Fruit fly (Drosophila melanogaster): ENCODE results near the gene Sfp24C1.

DNA sequence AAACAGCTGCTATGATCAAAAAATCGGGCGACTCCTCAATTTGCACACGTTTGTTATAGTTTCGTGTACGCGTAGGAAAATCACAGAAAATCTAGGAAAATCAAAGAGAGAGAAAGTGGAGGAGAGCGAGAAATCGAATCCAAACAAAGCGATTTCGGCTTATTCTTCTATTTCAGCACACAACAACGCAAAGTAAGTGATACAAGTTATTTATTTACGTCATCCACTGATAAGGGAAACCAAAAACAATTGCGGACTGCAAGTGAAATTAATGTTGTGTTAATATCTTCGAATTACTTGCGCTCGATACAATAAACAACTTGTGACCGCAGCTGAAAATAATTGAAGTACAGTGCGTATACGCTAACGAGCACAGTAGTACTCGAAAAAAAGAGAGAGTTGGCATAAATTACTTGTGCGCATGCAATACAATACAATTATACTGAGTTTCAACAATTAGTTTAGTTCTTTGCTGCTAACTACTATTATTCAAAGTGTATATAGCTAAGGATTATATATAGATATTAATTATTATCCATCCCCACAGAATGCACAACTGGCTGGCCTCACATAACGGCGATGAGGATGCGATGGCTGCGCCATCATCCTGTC is 13.2 kb downstream of the Sfp24C1 start:
- TF ChIP-seq Sin3A (optimal IDR thresholded peaks at IDR 0.05) (no peak), Myc (optimal IDR thresholded peaks at IDR 0.05) (no peak), insv (optimal IDR thresholded peaks at IDR 0.05) (no peak), psq (optimal IDR thresholded peaks at IDR 0.05) (no peak), h (optimal IDR thresholded peaks at IDR 0.05) (no peak), ttk (optimal IDR thresholded peaks at IDR 0.05) (no peak)

Measured in Kc167 (cell line).